Worm (Caenorhabditis elegans) whole organism, L2 larva: Measurements from ENCODE around the gene D1014.4.

ENCODE experiments used
- egl-27 ChIP-seq: sonication (generic microtip); optimal IDR thresholded peaks from 3 replicates; lab custom pipeline; 2017; ENCODE audit warnings: missing biosample characterization, missing genetic modification reagents, missing genetic modification characterization
- elt-1 ChIP-seq: fragments of 150-350 bp; optimal IDR thresholded peaks from 2 replicates; lab custom pipeline; 2014; ENCODE audit warnings: missing biosample characterization, missing genetic modification characterization
- elt-3 ChIP-seq: sonication (generic microtip); optimal IDR thresholded peaks from 2 replicates; lab custom pipeline; 2017; ENCODE audit warnings: missing biosample characterization, missing genetic modification characterization
- lin-13 ChIP-seq: fragments of 150-350 bp; optimal IDR thresholded peaks from 2 replicates; lab custom pipeline; 2014; ENCODE audit warnings: missing biosample characterization, missing genetic modification reagents, missing genetic modification characterization
- nhr-11 ChIP-seq: fragments of 150-350 bp; optimal IDR thresholded peaks from 2 replicates; lab custom pipeline; 2014; ENCODE audit warnings: missing biosample characterization, missing genetic modification characterization
- nhr-12 ChIP-seq: fragments of 150-350 bp; optimal IDR thresholded peaks from 2 replicates; lab custom pipeline; 2014; ENCODE audit warnings: missing biosample characterization, missing genetic modification characterization
- nhr-237 ChIP-seq: fragments of 150-350 bp; optimal IDR thresholded peaks from 2 replicates; lab custom pipeline; 2014; ENCODE audit warnings: missing biosample characterization, missing genetic modification characterization
- zag-1 ChIP-seq: fragments of 150-350 bp; optimal IDR thresholded peaks from 2 replicates; lab custom pipeline; 2014; ENCODE audit warnings: missing biosample characterization, missing genetic modification characterization

ce11 chrV:8169150-8169549 is 36.1 kb downstream of the D1014.4 start:
- TF ChIP-seq nhr-237 (no peak), nhr-11 (tag; lab: Kevin White, UChicago) (no peak), elt-1 (no peak), lin-13 (no peak), zag-1 (tag; lab: Kevin White, UChicago) (no peak), nhr-12 (tag; lab: Kevin White, UChicago) (no peak), elt-3 (tag; lab: Kevin White, UChicago) (no peak), egl-27 (tag; lab: Kevin White, UChicago) (no peak)
